Worm (Caenorhabditis elegans): ENCODE results near the gene msp-113.

msp-113 gene

ce11 chrIV:5334518-5334917 is 36.8 kb downstream of the msp-113 start (continued):
- TF ChIP-seq hlh-30 (tag; optimal IDR thresholded peaks at IDR 0.05; ENCODE audit: insufficient read depth) (no peak), pha-2 (tag; optimal IDR thresholded peaks at IDR 0.05) (peak; percentile 38), nfya-1 (tag; optimal IDR thresholded peaks at IDR 0.05) (peak; percentile 20), hlh-13 (GFP tag; optimal IDR thresholded peaks at IDR 0.05) (peak; percentile 68), fax-1 (tag; optimal IDR thresholded peaks at IDR 0.05) (peak; percentile 60), ceh-19 (GFP tag; optimal IDR thresholded peaks at IDR 0.05) (peak; percentile 63), zip-5 (tag; optimal IDR thresholded peaks at IDR 0.05) (peak; percentile 0), ceh-24 (tag; optimal IDR thresholded peaks at IDR 0.05) (peak; percentile 15), fkh-10 (GFP tag; optimal IDR thresholded peaks at IDR 0.05) (no peak), ahr-1 (tag; optimal IDR thresholded peaks at IDR 0.05) (no peak), syd-9 (tag; optimal IDR thresholded peaks at IDR 0.05) (peak; percentile 8), elt-4 (tag; optimal IDR thresholded peaks at IDR 0.05) (no peak), eyg-1 (tag; optimal IDR thresholded peaks at IDR 0.05) (no peak), mec-3 (tag; optimal IDR thresholded peaks at IDR 0.05; ENCODE audit: borderline replicate concordance) (no peak), ceh-6 (GFP tag; optimal IDR thresholded peaks at IDR 0.05) (no peak), odd-2 (tag; optimal IDR thresholded peaks at IDR 0.05) (no peak), sox-2 (GFP tag; IDR thresholded peaks at IDR 0.05) (peak; percentile 22; the same call in 1 of the 2 replicates), ceh-34 (tag; optimal IDR thresholded peaks at IDR 0.05) (peak; percentile 48), nhr-11 (tag; optimal IDR thresholded peaks at IDR 0.05) (no peak), unc-55 (GFP tag; optimal IDR thresholded peaks at IDR 0.05) (peak; percentile 5), hlh-15 (tag; optimal IDR thresholded peaks at IDR 0.05) (no peak), pha-4 (tag; optimal IDR thresholded peaks at IDR 0.05) (no peak), K02D7.2 (tag; optimal IDR thresholded peaks at IDR 0.05) (peak; percentile 17), ceh-9 (tag; optimal IDR thresholded peaks at IDR 0.05) (no peak), unc-3 (GFP tag; conservative IDR thresholded peaks at IDR 0.05) (0 out of 2 replicates have a peak, but pooled peaks have one; percentile 41), unc-3 (tag; optimal IDR thresholded peaks at IDR 0.05) (no peak), pqm-1 (tag; optimal IDR thresholded peaks at IDR 0.05) (peak; percentile 3), K09A11.1 (tag; optimal IDR thresholded peaks at IDR 0.05; ENCODE audit: insufficient read depth) (peak; percentile 50), pag-3 (tag; optimal IDR thresholded peaks at IDR 0.05; ENCODE audit: borderline replicate concordance) (no peak), lin-11 (tag; optimal IDR thresholded peaks at IDR 0.05) (peak; percentile 61), pax-1 (tag; optimal IDR thresholded peaks at IDR 0.05) (no peak), npax-4 (tag; optimal IDR thresholded peaks at IDR 0.05) (no peak), ceh-22 (tag; optimal IDR thresholded peaks at IDR 0.05) (no peak), ceh-2 (tag; optimal IDR thresholded peaks at IDR 0.05) (peak; percentile 27), ceh-30 (tag; optimal IDR thresholded peaks at IDR 0.05) (no peak), ceh-14 (tag; optimal IDR thresholded peaks at IDR 0.05) (peak; percentile 57), sox-4 (tag; optimal IDR thresholded peaks at IDR 0.05) (peak; percentile 73), hlh-8 (tag; optimal IDR thresholded peaks at IDR 0.05) (peak; percentile 19), ama-1 (optimal IDR thresholded peaks at IDR 0.05) (no peak), elt-2 (tag; optimal IDR thresholded peaks at IDR 0.05) (peak; percentile 72), C38D4.7 (GFP tag; optimal IDR thresholded peaks at IDR 0.05) (no peak), ets-4 (tag; optimal IDR thresholded peaks at IDR 0.05) (no peak), hlh-6 (tag; optimal IDR thresholded peaks at IDR 0.05) (no peak), gmeb-2 (tag; optimal IDR thresholded peaks at IDR 0.05) (peak; percentile 78), lim-6 (tag; optimal IDR thresholded peaks at IDR 0.05) (no peak), C08G9.2 (tag; optimal IDR thresholded peaks at IDR 0.05) (peak; percentile 43), ztf-16 (tag; optimal IDR thresholded peaks at IDR 0.05) (peak; percentile 49)

Data from whole organism, late embryonic.